Fruit fly (Drosophila melanogaster): Measurements from ENCODE around the gene CG9330.

The CG9330 gene

dm6 chr3L:19636821-19637460 lies 50.9 kb downstream of the CG9330 start (continued):
- TF ChIP-seq tx (GFP tag; optimal IDR thresholded peaks at IDR 0.05) (no peak), unpg (GFP tag; optimal IDR thresholded peaks at IDR 0.05) (peak; percentile 60), tup (GFP tag; optimal IDR thresholded peaks at IDR 0.05) (no peak), esg (GFP tag; conservative IDR thresholded peaks at IDR 0.05) (no peak), Med (GFP tag) (peak; percentile 15), tll (GFP tag; optimal IDR thresholded peaks at IDR 0.05) (peak in 1 of 2 experiments; percentile 64), CG14710 (tag; optimal IDR thresholded peaks at IDR 0.05) (peak; percentile 90), CG1602 (GFP tag; optimal IDR thresholded peaks at IDR 0.05) (peak; percentile 70), az2 (GFP tag; optimal IDR thresholded peaks at IDR 0.05) (peak; percentile 42), Ptx1 (GFP tag; IDR thresholded peaks at IDR 0.05) (no peak), CG4730 (GFP tag; IDR thresholded peaks at IDR 0.05) (no peak), Eip74EF (GFP tag; optimal IDR thresholded peaks at IDR 0.05) (peak in 1 of 2 experiments; percentile 30), CG15696 (tag; optimal IDR thresholded peaks at IDR 0.05) (peak; percentile 96), CG9437 (GFP tag; optimal IDR thresholded peaks at IDR 0.05) (peak; percentile 1), crol (GFP tag; IDR thresholded peaks at IDR 0.05) (peak; percentile 27; the same call in 1 of the 2 replicates), hth (optimal IDR thresholded peaks at IDR 0.05) (no peak), Ssrp (tag; optimal IDR thresholded peaks at IDR 0.05) (peak; percentile 67), insv (GFP tag; optimal IDR thresholded peaks at IDR 0.05) (peak in 1 of 2 experiments; percentile 31), Elba2 (GFP tag; optimal IDR thresholded peaks at IDR 0.05) (peak; percentile 27), D19A (tag; optimal IDR thresholded peaks at IDR 0.05) (peak; percentile 59), CG14014 (GFP tag; IDR thresholded peaks at IDR 0.05) (no peak), tin (GFP tag; optimal IDR thresholded peaks at IDR 0.05) (peak; percentile 18), CG31441 (GFP tag; IDR thresholded peaks at IDR 0.05) (peak; percentile 69), CG11456 (GFP tag; IDR thresholded peaks at IDR 0.05) (no peak), CG9876 (GFP tag; optimal IDR thresholded peaks at IDR 0.05) (no peak), CG2712 (tag; optimal IDR thresholded peaks at IDR 0.05) (peak; percentile 90), CG2202 (tag; optimal IDR thresholded peaks at IDR 0.05) (peak; percentile 74), CoRest (tag; optimal IDR thresholded peaks at IDR 0.05) (peak; percentile 77), zfh1 (GFP tag; IDR thresholded peaks at IDR 0.05) (peak; percentile 50; the same call in 1 of the 3 replicates), CG8765 (GFP tag; IDR thresholded peaks at IDR 0.05) (peak; percentile 43; the same call in 1 of the 2 replicates), croc (GFP tag; conservative IDR thresholded peaks at IDR 0.05) (peak; percentile 52; the same call in 2 of the 3 replicates), rib (GFP tag; IDR thresholded peaks at IDR 0.05) (no peak), CG6689 (GFP tag; IDR thresholded peaks at IDR 0.05) (no peak), lilli (GFP tag; optimal IDR thresholded peaks at IDR 0.05) (peak; percentile 4), CG10543 (GFP tag; optimal IDR thresholded peaks at IDR 0.05) (peak; percentile 1), CG8924 (tag; optimal IDR thresholded peaks at IDR 0.05) (peak; percentile 80), sqz (GFP tag; optimal IDR thresholded peaks at IDR 0.05) (peak; percentile 23), CrebB (tag; optimal IDR thresholded peaks at IDR 0.05) (no peak), CG15073 (GFP tag; optimal IDR thresholded peaks at IDR 0.05) (peak; percentile 0), CG15269 (tag; optimal IDR thresholded peaks at IDR 0.05) (no peak), gcm (GFP tag; optimal IDR thresholded peaks at IDR 0.05) (peak; percentile 58), Pdp1 (GFP tag; optimal IDR thresholded peaks at IDR 0.05) (peak in 1 of 2 experiments; percentile 30), Rx (GFP tag; IDR thresholded peaks at IDR 0.05) (no peak), disco-r (GFP tag; optimal IDR thresholded peaks at IDR 0.05) (no peak), CG15601 (tag; optimal IDR thresholded peaks at IDR 0.05) (peak; percentile 82), PHDP (tag; optimal IDR thresholded peaks at IDR 0.05) (peak; percentile 3), CG30431 (GFP tag; optimal IDR thresholded peaks at IDR 0.05) (peak; percentile 59), CG12155 (GFP tag; optimal IDR thresholded peaks at IDR 0.05) (peak; percentile 16), lola (GFP tag; optimal IDR thresholded peaks at IDR 0.05) (peak in 1 of 3 experiments; percentile 96)
